Fruit fly (Drosophila melanogaster) whole organism, embryonic: ENCODE data around the gene LysRS.

Experiments
- Abd-B ChIP-seq: fragments of 200-800 bp; sonication (Bioruptor generic); optimal IDR thresholded peaks from 2 replicates; lab custom pipeline; 2018; ENCODE audit warnings: missing biosample characterization, mild to moderate bottlenecking, missing genetic modification characterization, moderate library complexity
- Asciz ChIP-seq: fragments of 200-800 bp; sonication (Bioruptor generic); optimal IDR thresholded peaks from 2 replicates; lab custom pipeline; 2017; ENCODE audit warnings: missing biosample characterization, mild to moderate bottlenecking, missing genetic modification characterization, missing genetic modification reagents
- Awh ChIP-seq: fragments of 200-800 bp; sonication (Bioruptor generic); IDR thresholded peaks from 2 replicates; pipeline ENCODE4, ENCODE4 v1.3.6; 2022; ENCODE audit warnings: missing biosample characterization, missing genetic modification characterization
- Blimp-1 ChIP-seq: fragments of 200-800 bp; sonication (Bioruptor generic); optimal IDR thresholded peaks from 3 replicates; lab custom pipeline; 2018; ENCODE audit warnings: missing biosample characterization, missing genetic modification characterization, mild to moderate bottlenecking, moderate library complexity, missing genetic modification reagents
- C15 ChIP-seq: fragments of 200-800 bp; sonication (Bioruptor generic); IDR thresholded peaks from 3 replicates; pipeline ENCODE4 v1.3.6; 2022; ENCODE audit warnings: missing biosample characterization, missing genetic modification characterization
- CG10147 ChIP-seq: fragments of 200-800 bp; sonication (Bioruptor generic); optimal IDR thresholded peaks from 2 replicates; lab custom pipeline; 2019; ENCODE audit warnings: missing biosample characterization, mild to moderate bottlenecking, missing genetic modification characterization, moderate library complexity
- CG10267 ChIP-seq: fragments of 200-800 bp; sonication (Bioruptor generic); optimal IDR thresholded peaks from 2 replicates; lab custom pipeline; 2018; ENCODE audit warnings: missing biosample characterization, mild to moderate bottlenecking, missing genetic modification characterization, moderate library complexity
- CG12299 ChIP-seq: fragments of 200-800 bp; sonication (Bioruptor generic); optimal IDR thresholded peaks from 2 replicates; lab custom pipeline; 2018; ENCODE audit warnings: missing biosample characterization, mild to moderate bottlenecking, missing genetic modification characterization
- CG15479 ChIP-seq: fragments of 200-800 bp; sonication (Bioruptor generic); optimal IDR thresholded peaks from 3 replicates; lab custom pipeline; 2019; ENCODE audit warnings: missing biosample characterization, mild to moderate bottlenecking, missing genetic modification characterization, moderate library complexity
- CG15514 ChIP-seq: fragments of 200-800 bp; sonication (Bioruptor generic); optimal IDR thresholded peaks from 3 replicates; lab custom pipeline; 2017; ENCODE audit warnings: missing biosample characterization, missing genetic modification characterization, mild to moderate bottlenecking, moderate library complexity, missing genetic modification reagents
- CG16815 ChIP-seq: fragments of 200-800 bp; sonication (Bioruptor generic); optimal IDR thresholded peaks from 3 replicates; lab custom pipeline; 2017; ENCODE audit warnings: missing biosample characterization, mild to moderate bottlenecking, missing genetic modification characterization
- CG17361 ChIP-seq: fragments of 200-800 bp; sonication (Bioruptor generic); IDR thresholded peaks from 3 replicates; pipeline ENCODE4 v1.3.6; 2022; ENCODE audit warnings: missing biosample characterization, missing genetic modification characterization
- CG17612 ChIP-seq: fragments of 200-800 bp; sonication (Bioruptor generic); IDR thresholded peaks from 2 replicates; pipeline ENCODE4 v1.3.6; 2022; ENCODE audit warnings: missing biosample characterization, missing genetic modification characterization
- CG2202 ChIP-seq: fragments of 200-800 bp; sonication (Bioruptor generic); optimal IDR thresholded peaks from 2 replicates; lab custom pipeline; 2018; ENCODE audit warnings: missing biosample characterization, mild to moderate bottlenecking, missing genetic modification characterization
- CG31388 ChIP-seq: fragments of 200-800 bp; sonication (Bioruptor generic); optimal IDR thresholded peaks from 2 replicates; lab custom pipeline; 2016; ENCODE audit warnings: missing biosample characterization, missing genetic modification characterization
- CG32532 ChIP-seq: fragments of 200-800 bp; sonication (Bioruptor generic); IDR thresholded peaks from 2 replicates; pipeline ENCODE4 v1.3.6; 2022; ENCODE audit warnings: missing biosample characterization, missing genetic modification characterization
- CG3407 ChIP-seq: fragments of 200-800 bp; sonication (Bioruptor generic); optimal IDR thresholded peaks from 2 replicates; lab custom pipeline; 2018; ENCODE audit warnings: missing biosample characterization, mild to moderate bottlenecking, missing genetic modification characterization
- CG4360 ChIP-seq: fragments of 200-800 bp; sonication (Bioruptor generic); IDR thresholded peaks from 2 replicates; pipeline ENCODE4 v1.3.6; 2022; ENCODE audit warnings: missing biosample characterization, missing genetic modification characterization
- CG6765 ChIP-seq: fragments of 200-800 bp; sonication (Bioruptor generic); optimal IDR thresholded peaks from 3 replicates; lab custom pipeline; 2017; ENCODE audit warnings: missing biosample characterization, mild to moderate bottlenecking, missing genetic modification characterization
- CG6854 ChIP-seq: fragments of 200-800 bp; sonication (Bioruptor generic); optimal IDR thresholded peaks from 3 replicates; lab custom pipeline; 2017; ENCODE audit warnings: missing biosample characterization, mild to moderate bottlenecking, missing genetic modification characterization
- CG8290 ChIP-seq, 3 experiments: fragments of 200-800 bp; sonication (Bioruptor generic); optimal IDR thresholded peaks; 2 replicates each; lab custom pipeline; 2016 to 2019; ENCODE audit warnings: missing biosample characterization in 3 of 3, missing genetic modification characterization in 3 of 3, mild to moderate bottlenecking in 2 of 3, moderate library complexity in 1 of 3
- HHEX ChIP-seq: fragments of 200-800 bp; sonication (Bioruptor generic); optimal IDR thresholded peaks from 3 replicates; lab custom pipeline; 2017; ENCODE audit warnings: missing biosample characterization, mild to moderate bottlenecking, missing genetic modification characterization, missing genetic modification reagents
- Hey ChIP-seq: fragments of 200-800 bp; sonication (Bioruptor generic); optimal IDR thresholded peaks from 3 replicates; lab custom pipeline; 2018; ENCODE audit warnings: missing biosample characterization, mild to moderate bottlenecking, missing genetic modification characterization
- Hr78 ChIP-seq, 2 experiments: fragments of 200-800 bp in 1 of 2; fragments of >200 bp in 1 of 2; sonication (Bioruptor generic) in 1 of 2; optimal IDR thresholded peaks; 2 replicates each; lab custom pipeline; 2017 to 2019; ENCODE audit warnings: missing biosample characterization in 2 of 2, missing genetic modification characterization in 2 of 2, mild to moderate bottlenecking in 1 of 2, moderate library complexity in 1 of 2
- Mad ChIP-seq: fragments of 200-800 bp; sonication (Bioruptor generic); optimal IDR thresholded peaks from 2 replicates; lab custom pipeline; 2016; ENCODE audit warnings: missing biosample characterization, missing genetic modification characterization
- NFAT ChIP-seq: fragments of 200-800 bp; sonication (Bioruptor generic); IDR thresholded peaks from 2 replicates; pipeline ENCODE4 v1.3.6; 2022; ENCODE audit warnings: missing biosample characterization, missing genetic modification characterization
- Ptx1 ChIP-seq: fragments of 200-800 bp; sonication (Bioruptor generic); IDR thresholded peaks from 2 replicates; pipeline ENCODE4 v1.3.6; 2022; ENCODE audit warnings: missing biosample characterization, missing genetic modification characterization
- Sin3A ChIP-seq: fragments of >200 bp; optimal IDR thresholded peaks from 2 replicates; lab custom pipeline; 2018
- Spps ChIP-seq: fragments of 200-800 bp; sonication (Bioruptor generic); optimal IDR thresholded peaks from 2 replicates; lab custom pipeline; 2018; ENCODE audit warnings: missing biosample characterization, mild to moderate bottlenecking, missing genetic modification characterization
- ac ChIP-seq: fragments of 200-800 bp; sonication (Bioruptor generic); optimal IDR thresholded peaks from 3 replicates; lab custom pipeline; 2017; ENCODE audit warnings: missing biosample characterization, mild to moderate bottlenecking, missing genetic modification characterization
- al ChIP-seq: fragments of 200-800 bp; sonication (Bioruptor generic); IDR thresholded peaks from 2 replicates; pipeline ENCODE4 v1.3.6; 2022; ENCODE audit warnings: missing biosample characterization, missing genetic modification characterization
- ato ChIP-seq: fragments of 200-800 bp; sonication (Bioruptor generic); IDR thresholded peaks from 2 replicates; pipeline ENCODE4 v1.3.6; 2022; ENCODE audit warnings: missing biosample characterization, missing genetic modification characterization; ENCODE audit not compliant: partially characterized antibody
- bigmax ChIP-seq: fragments of 200-800 bp; sonication (Bioruptor generic); optimal IDR thresholded peaks from 2 replicates; lab custom pipeline; 2018; ENCODE audit warnings: missing biosample characterization, mild to moderate bottlenecking, missing genetic modification characterization
- br ChIP-seq: fragments of >200 bp; optimal IDR thresholded peaks from 2 replicates; lab custom pipeline; 2017
- cad ChIP-seq: fragments of >200 bp; optimal IDR thresholded peaks from 2 replicates; lab custom pipeline; 2017; ENCODE audit warnings: missing biosample characterization, missing genetic modification characterization
- crol ChIP-seq: fragments of 200-800 bp; sonication (Bioruptor generic); IDR thresholded peaks from 2 replicates; pipeline ENCODE4 v1.3.6; 2022; ENCODE audit warnings: missing biosample characterization, missing genetic modification characterization
- ewg ChIP-seq: fragments of 200-800 bp; sonication (Bioruptor generic); optimal IDR thresholded peaks from 3 replicates; lab custom pipeline; 2017; ENCODE audit warnings: mild to moderate bottlenecking, missing biosample characterization, missing genetic modification reagents, missing genetic modification characterization
- exex ChIP-seq: fragments of 200-800 bp; sonication (Bioruptor generic); optimal IDR thresholded peaks from 4 replicates; lab custom pipeline; 2018; ENCODE audit warnings: missing biosample characterization, mild to moderate bottlenecking, missing genetic modification characterization, moderate library complexity
- gem ChIP-seq: fragments of 200-800 bp; sonication (Bioruptor generic); optimal IDR thresholded peaks from 2 replicates; lab custom pipeline; 2019; ENCODE audit warnings: missing biosample characterization, mild to moderate bottlenecking, missing genetic modification characterization, moderate library complexity
- gro ChIP-seq: fragments of 200-800 bp; sonication (Bioruptor generic); optimal IDR thresholded peaks from 2 replicates; lab custom pipeline; 2016; ENCODE audit warnings: missing biosample characterization, missing genetic modification characterization
- her ChIP-seq: fragments of 200-800 bp; sonication (Bioruptor generic); optimal IDR thresholded peaks from 2 replicates; lab custom pipeline; 2016; ENCODE audit warnings: missing biosample characterization, missing genetic modification characterization
- oc ChIP-seq: fragments of 200-800 bp; sonication (Bioruptor generic); optimal IDR thresholded peaks from 2 replicates; lab custom pipeline; 2018; ENCODE audit warnings: missing biosample characterization, mild to moderate bottlenecking, missing genetic modification characterization, moderate library complexity
- ro ChIP-seq: fragments of 200-800 bp; sonication (Bioruptor generic); IDR thresholded peaks from 2 replicates; pipeline ENCODE4 v1.3.6; 2022; ENCODE audit warnings: missing biosample characterization, missing genetic modification characterization
- sd ChIP-seq: fragments of 200-800 bp; sonication (Bioruptor generic); optimal IDR thresholded peaks from 3 replicates; lab custom pipeline; 2018; ENCODE audit warnings: missing biosample characterization, mild to moderate bottlenecking, missing genetic modification characterization, moderate library complexity
- sisA ChIP-seq: fragments of 200-800 bp; sonication (Bioruptor generic); IDR thresholded peaks from 2 replicates; pipeline ENCODE4 v1.3.6; 2022; ENCODE audit warnings: missing biosample characterization, missing genetic modification characterization
- sqz ChIP-seq: fragments of 200-800 bp; sonication (Bioruptor generic); optimal IDR thresholded peaks from 3 replicates; lab custom pipeline; 2018; ENCODE audit warnings: missing biosample characterization, mild to moderate bottlenecking, missing genetic modification characterization
- stwl ChIP-seq: fragments of 200-800 bp; sonication (Bioruptor generic); optimal IDR thresholded peaks from 3 replicates; lab custom pipeline; 2018; ENCODE audit warnings: missing biosample characterization, mild to moderate bottlenecking, missing genetic modification characterization, moderate library complexity
- zf30C ChIP-seq: fragments of 200-800 bp; sonication (Bioruptor generic); optimal IDR thresholded peaks from 3 replicates; lab custom pipeline; 2018; ENCODE audit warnings: missing biosample characterization, mild to moderate bottlenecking, missing genetic modification characterization

LysRS gene

dm6 chrX:9650048-9650447 lies 41.4 kb upstream of the LysRS start (continued):
- TF ChIP-seq br (lab: Kevin White, UChicago) (no peak), Spps (tag; lab: Kevin White, UChicago) (peak; percentile 54), CG6765 (GFP tag; lab: Kevin White, UChicago) (no peak), Abd-B (GFP tag; lab: Kevin White, UChicago) (peak; percentile 19), CG32532 (no peak), CG31388 (GFP tag; lab: Kevin White, UChicago) (no peak), ro (GFP tag; lab: Robert Waterston, UW) (no peak), Mad (GFP tag; lab: Kevin White, UChicago) (peak; percentile 16), zf30C (GFP tag; lab: Kevin White, UChicago) (no peak), CG15514 (GFP tag; lab: Kevin White, UChicago) (no peak), CG2202 (tag; lab: Kevin White, UChicago) (peak; percentile 49), al (GFP tag; lab: Robert Waterston, UW) (no peak), CG17361 (GFP tag; lab: Robert Waterston, UW) (no peak; the same call in 1 of the 3 replicates), ato (no peak), Ptx1 (peak; percentile 58), Awh (GFP tag; lab: Robert Waterston, UW) (no peak; the same call in 1 of the 2 replicates), CG10147 (GFP tag; lab: Kevin White, UChicago) (no peak), CG12299 (tag; lab: Kevin White, UChicago) (no peak), sqz (GFP tag; lab: Kevin White, UChicago) (no peak), stwl (tag; lab: Kevin White, UChicago) (peak; percentile 2), Sin3A (no peak), her (GFP tag; lab: Kevin White, UChicago) (no peak), cad (GFP tag; lab: Kevin White, UChicago) (no peak)

- TF ChIP-seq Hr78 (GFP tag; optimal IDR thresholded peaks at IDR 0.05; lab: Kevin White, UChicago) (peak in 1 of 2 experiments; percentile 92), sd (tag; lab: Kevin White, UChicago) (peak; percentile 3), C15 (GFP tag; lab: Robert Waterston, UW) (no peak), ac (GFP tag; lab: Kevin White, UChicago) (no peak), CG4360 (GFP tag; lab: Robert Waterston, UW) (0 out of 2 replicates have a peak, but pooled peaks have one; percentile 8), crol (GFP tag; lab: Robert Waterston, UW) (peak; percentile 31; the same call in 1 of the 2 replicates), HHEX (GFP tag; lab: Kevin White, UChicago) (no peak), Blimp-1 (GFP tag; lab: Kevin White, UChicago) (peak; percentile 98), oc (tag; lab: Kevin White, UChicago) (peak; percentile 61)
Observed at dm6 chrX:9647067-9647466, 38.4 kb upstream of the LysRS start.

- TF ChIP-seq Hey (tag; lab: Kevin White, UChicago) (peak; percentile 80), bigmax (GFP tag; lab: Kevin White, UChicago) (peak; percentile 68), CG6854 (GFP tag; lab: Kevin White, UChicago) (peak; percentile 92), CG10267 (tag; lab: Kevin White, UChicago) (peak; percentile 90), Awh (GFP tag; lab: Robert Waterston, UW) (peak; percentile 97), exex (tag; lab: Kevin White, UChicago) (peak; percentile 69), CG16815 (peak; percentile 90), Asciz (GFP tag; lab: Kevin White, UChicago) (peak; percentile 97), sisA (GFP tag; lab: Robert Waterston, UW) (peak; percentile 97), gro (GFP tag; lab: Kevin White, UChicago) (peak; percentile 93), CG15479 (peak; percentile 44), ewg (GFP tag; lab: Kevin White, UChicago) (peak; percentile 91), ac (GFP tag; lab: Kevin White, UChicago) (peak; percentile 79), CG8290 (GFP tag; optimal IDR thresholded peaks at IDR 0.05; lab: Kevin White, UChicago) (peak; percentile 93), CG8290 (tag; optimal IDR thresholded peaks at IDR 0.05; lab: Kevin White, UChicago) (peak; percentile 80 to 87), NFAT (GFP tag; lab: Robert Waterston, UW) (peak; percentile 89), CG17612 (GFP tag; lab: Robert Waterston, UW) (peak; percentile 92), CG3407 (peak; percentile 94), gem (tag; lab: Kevin White, UChicago) (peak; percentile 97)
Observed at dm6 chrX:9646022-9646421, 37.3 kb upstream of the LysRS start.
